Fruit fly (Drosophila melanogaster): ENCODE measurements around the gene tara.

Gene tara

dm6 chr3R:16225351-16225750, at the start of gene tara:
tara (plus strand) TSS chr3R:16225651.
- TF ChIP-seq bab1 (GFP tag; optimal IDR thresholded peaks at IDR 0.05) (no peak), Mnt (GFP tag; optimal IDR thresholded peaks at IDR 0.05) (no peak), tj (GFP tag; optimal IDR thresholded peaks at IDR 0.05) (no peak), CG12768 (GFP tag; optimal IDR thresholded peaks at IDR 0.05) (no peak), ovo (GFP tag; optimal IDR thresholded peaks at IDR 0.05) (no peak), Crg-1 (GFP tag; optimal IDR thresholded peaks at IDR 0.05) (no peak), pad (GFP tag; optimal IDR thresholded peaks at IDR 0.05) (no peak), CG14711 (tag; optimal IDR thresholded peaks at IDR 0.05) (no peak), kay (GFP tag; ENCODE audit: borderline replicate concordance) (no peak), CG7101 (tag; optimal IDR thresholded peaks at IDR 0.05) (no peak), CG5204 (GFP tag; optimal IDR thresholded peaks at IDR 0.05) (no peak), CG7045 (GFP tag; optimal IDR thresholded peaks at IDR 0.05) (no peak), CG1620 (GFP tag; optimal IDR thresholded peaks at IDR 0.05) (no peak), Hr96 (GFP tag; optimal IDR thresholded peaks at IDR 0.05) (no peak)

dm6 chr3R:16176526-16176925, 48.9 kb upstream of the tara start:
- TF ChIP-seq Mnt (GFP tag; optimal IDR thresholded peaks at IDR 0.05) (no peak), Crg-1 (GFP tag; optimal IDR thresholded peaks at IDR 0.05) (no peak), kay (GFP tag; ENCODE audit: borderline replicate concordance) (no peak), CG12768 (GFP tag; optimal IDR thresholded peaks at IDR 0.05) (no peak), CG14711 (tag; optimal IDR thresholded peaks at IDR 0.05) (no peak), CG33017 (tag; optimal IDR thresholded peaks at IDR 0.05) (no peak), CG7045 (GFP tag; optimal IDR thresholded peaks at IDR 0.05) (no peak), CG7101 (tag; optimal IDR thresholded peaks at IDR 0.05) (no peak), cic (GFP tag; optimal IDR thresholded peaks at IDR 0.05) (no peak), pad (GFP tag; optimal IDR thresholded peaks at IDR 0.05) (no peak), ovo (GFP tag; optimal IDR thresholded peaks at IDR 0.05) (no peak)

dm6 chr3R:16180476-16181070, 44.9 kb upstream of the tara start, which contains the start of gene CG8927:
CG8927 (plus strand) TSS chr3R:16181020.
- TF ChIP-seq tj (GFP tag; optimal IDR thresholded peaks at IDR 0.05): no peak
- TF ChIP-seq CG7101 (tag; optimal IDR thresholded peaks at IDR 0.05): no peak
- TF ChIP-seq CG7045 (GFP tag; optimal IDR thresholded peaks at IDR 0.05): no peak
- no peak for TF ChIP-seq Crg-1 (GFP tag; optimal IDR thresholded peaks at IDR 0.05)
- no peak for TF ChIP-seq CG1620 (GFP tag; optimal IDR thresholded peaks at IDR 0.05)
- no peak for TF ChIP-seq pad (GFP tag; optimal IDR thresholded peaks at IDR 0.05)
- TF ChIP-seq toe (GFP tag; optimal IDR thresholded peaks at IDR 0.05): no peak
- TF ChIP-seq Mnt (GFP tag; optimal IDR thresholded peaks at IDR 0.05): no peak
- TF ChIP-seq cnc (optimal IDR thresholded peaks at IDR 0.05): no peak
- TF ChIP-seq ovo (GFP tag; optimal IDR thresholded peaks at IDR 0.05): no peak
- TF ChIP-seq CG11617 (GFP tag; optimal IDR thresholded peaks at IDR 0.05): no peak
- no peak for TF ChIP-seq cic (GFP tag; optimal IDR thresholded peaks at IDR 0.05)
- TF ChIP-seq bab1 (GFP tag; optimal IDR thresholded peaks at IDR 0.05): no peak
- no peak for TF ChIP-seq Hr96 (GFP tag; optimal IDR thresholded peaks at IDR 0.05)
- no peak for TF ChIP-seq CG12768 (GFP tag; optimal IDR thresholded peaks at IDR 0.05)
- no peak for TF ChIP-seq Clk (GFP tag; optimal IDR thresholded peaks at IDR 0.05)
- TF ChIP-seq CG14711 (tag; optimal IDR thresholded peaks at IDR 0.05): no peak
- no peak for TF ChIP-seq CG33017 (tag; optimal IDR thresholded peaks at IDR 0.05)
- TF ChIP-seq kay (GFP tag; ENCODE audit: borderline replicate concordance): no peak
- TF ChIP-seq CG5204 (GFP tag; optimal IDR thresholded peaks at IDR 0.05): no peak

- TF ChIP-seq tj (GFP tag; optimal IDR thresholded peaks at IDR 0.05) (no peak), CG12768 (GFP tag; optimal IDR thresholded peaks at IDR 0.05) (no peak), cnc (optimal IDR thresholded peaks at IDR 0.05) (no peak), bab1 (GFP tag; optimal IDR thresholded peaks at IDR 0.05) (no peak), CG5204 (GFP tag; optimal IDR thresholded peaks at IDR 0.05) (no peak), Hr96 (GFP tag; optimal IDR thresholded peaks at IDR 0.05) (no peak), cic (GFP tag; optimal IDR thresholded peaks at IDR 0.05) (no peak), CG11617 (GFP tag; optimal IDR thresholded peaks at IDR 0.05) (no peak)
These were observed 43.1 kb upstream of the tara start for dm6 chr3R:16182269-16182875.

dm6 chr3R:16186791-16187681, 38.4 kb upstream of the tara start, which contains the start of gene sra:
sra (plus strand) TSS chr3R:16186999.
- TF ChIP-seq pad (GFP tag; optimal IDR thresholded peaks at IDR 0.05): peak; percentile 22
- no peak for TF ChIP-seq toe (GFP tag; optimal IDR thresholded peaks at IDR 0.05)
- peak; percentile 31 for TF ChIP-seq CG7101 (tag; optimal IDR thresholded peaks at IDR 0.05)
- TF ChIP-seq Hr96 (GFP tag; optimal IDR thresholded peaks at IDR 0.05): no peak
- no peak for TF ChIP-seq CG12768 (GFP tag; optimal IDR thresholded peaks at IDR 0.05)
- TF ChIP-seq kay (GFP tag; ENCODE audit: borderline replicate concordance): no peak
- TF ChIP-seq Mnt (GFP tag; optimal IDR thresholded peaks at IDR 0.05): peak; percentile 66
- TF ChIP-seq tj (GFP tag; optimal IDR thresholded peaks at IDR 0.05): peak; percentile 71
- TF ChIP-seq CG1620 (GFP tag; optimal IDR thresholded peaks at IDR 0.05): peak; percentile 29
- peak; percentile 62 for TF ChIP-seq CG11617 (GFP tag; optimal IDR thresholded peaks at IDR 0.05)
- TF ChIP-seq ovo (GFP tag; optimal IDR thresholded peaks at IDR 0.05): peak; percentile 27
- TF ChIP-seq Crg-1 (GFP tag; optimal IDR thresholded peaks at IDR 0.05): peak; percentile 44
- TF ChIP-seq CG7045 (GFP tag; optimal IDR thresholded peaks at IDR 0.05): no peak
- TF ChIP-seq CG33017 (tag; optimal IDR thresholded peaks at IDR 0.05): peak; percentile 36
- TF ChIP-seq CG14711 (tag; optimal IDR thresholded peaks at IDR 0.05): peak; percentile 39
- TF ChIP-seq cic (GFP tag; optimal IDR thresholded peaks at IDR 0.05): peak; percentile 37
- TF ChIP-seq bab1 (GFP tag; optimal IDR thresholded peaks at IDR 0.05): peak; percentile 80
